Worm (Caenorhabditis elegans): ENCODE data around the gene K02E10.4.

DNA sequence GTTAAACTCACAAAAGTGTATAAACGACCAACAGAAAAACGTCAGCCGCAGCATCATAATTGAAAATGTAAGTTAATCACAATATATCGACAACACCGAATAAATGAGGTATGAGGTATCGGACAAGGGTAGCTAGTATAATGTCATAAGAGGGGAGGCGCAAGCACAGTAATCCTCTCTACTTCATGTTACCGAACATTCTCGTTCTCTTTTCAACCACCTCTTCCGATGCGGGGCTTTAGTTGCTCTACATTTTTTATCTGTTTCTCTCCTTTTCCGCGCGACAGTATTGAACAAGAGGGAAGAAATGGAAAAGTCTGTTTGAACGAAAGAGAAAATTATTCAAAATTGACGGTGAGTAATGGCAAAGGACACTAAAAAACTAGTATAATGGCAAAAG is 7.2 kb upstream of the K02E10.4 start, which contains the start of gene R04B3.3:
- TF ChIP-seq rnt-1 (tag; optimal IDR thresholded peaks at IDR 0.05), result no peak
- no peak for TF ChIP-seq sup-37 (GFP tag; optimal IDR thresholded peaks at IDR 0.05)
- TF ChIP-seq nhr-85 (tag), result no peak
- no peak for TF ChIP-seq lsy-2 (tag; optimal IDR thresholded peaks at IDR 0.05)
- no peak for TF ChIP-seq nhr-12 (tag; optimal IDR thresholded peaks at IDR 0.05)
- no peak for TF ChIP-seq nhr-237 (tag; optimal IDR thresholded peaks at IDR 0.05)
- no peak for TF ChIP-seq nhr-20 (tag; optimal IDR thresholded peaks at IDR 0.05)
- TF ChIP-seq snpc-4 (tag; optimal IDR thresholded peaks at IDR 0.05), result no peak
- no peak for TF ChIP-seq jun-1 (tag; optimal IDR thresholded peaks at IDR 0.05)

Measured in whole organism, L1 larva.